Fruit fly (Drosophila melanogaster): Measurements from ENCODE around the gene CG11555.
A peak's percentile ranks its signal among the peaks of the same experiment; 100 is the strongest.

The CG11555 gene

DNA sequence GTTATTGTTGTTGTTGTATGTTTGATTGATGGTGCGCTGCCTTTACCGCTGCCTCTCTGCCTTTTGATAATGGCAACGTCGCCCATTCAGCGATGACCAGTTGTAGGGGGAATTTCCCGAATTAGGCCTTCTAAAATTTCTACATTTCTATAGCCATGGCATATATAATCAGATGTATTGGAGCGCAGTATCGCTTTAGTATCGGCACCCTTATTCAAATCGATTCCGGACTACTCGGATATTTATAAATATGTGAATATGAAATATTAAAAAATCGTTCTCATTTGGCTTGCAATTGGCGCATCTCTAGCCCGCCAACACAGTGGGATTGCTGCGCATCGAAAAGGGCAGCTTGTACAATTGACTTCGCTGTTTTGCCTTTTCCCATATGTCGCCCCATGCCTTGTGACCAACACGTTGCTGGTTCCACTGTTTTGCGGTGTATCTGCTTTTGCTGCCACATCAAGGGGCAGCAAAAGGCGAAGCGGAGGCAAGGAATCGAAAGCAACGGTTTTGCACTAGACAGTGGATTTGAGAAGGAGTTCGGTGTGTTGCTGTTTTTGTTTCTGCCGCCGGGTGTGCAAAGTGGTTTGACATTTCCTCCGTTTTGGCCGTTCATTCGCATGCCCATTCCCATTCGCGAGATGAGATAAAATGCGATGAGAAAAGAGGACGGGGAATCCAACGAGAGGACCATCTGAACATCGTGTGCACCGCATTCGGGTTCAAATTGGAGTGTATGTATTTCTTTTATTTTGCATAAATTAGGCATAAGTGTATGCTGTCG lies 48.8 kb upstream of the CG11555 start (continued):
- TF ChIP-seq Trl (optimal IDR thresholded peaks at IDR 0.05) (no peak), Trl (GFP tag; optimal IDR thresholded peaks at IDR 0.05) (no peak), nerfin-1 (tag; optimal IDR thresholded peaks at IDR 0.05) (peak; percentile 17), Mad (GFP tag; optimal IDR thresholded peaks at IDR 0.05) (peak; percentile 64), CG4730 (GFP tag; IDR thresholded peaks at IDR 0.05) (peak; percentile 28; the same call in 1 of the 2 replicates), Lim3 (GFP tag; IDR thresholded peaks at IDR 0.05) (no peak), crc (GFP tag; optimal IDR thresholded peaks at IDR 0.05) (peak; percentile 1), CG18599 (GFP tag; optimal IDR thresholded peaks at IDR 0.05) (peak; percentile 79), CG10959 (GFP tag; IDR thresholded peaks at IDR 0.05) (0 out of 2 replicates have a peak, but pooled peaks have one; percentile 21), Nf-YB (GFP tag; optimal IDR thresholded peaks at IDR 0.05) (no peak), HLHmδ (GFP tag; optimal IDR thresholded peaks at IDR 0.05) (no peak), CG11696 (GFP tag; IDR thresholded peaks at IDR 0.05) (no peak), CG31441 (GFP tag; IDR thresholded peaks at IDR 0.05) (no peak), wek (GFP tag; optimal IDR thresholded peaks at IDR 0.05) (peak; percentile 12), fd64A (GFP tag; optimal IDR thresholded peaks at IDR 0.05) (no peak), ftz-f1 (GFP tag; optimal IDR thresholded peaks at IDR 0.05) (no peak), sna (GFP tag; IDR thresholded peaks at IDR 0.05; ENCODE audit: partially characterized antibody) (no peak), tll (GFP tag; optimal IDR thresholded peaks at IDR 0.05) (no peak), ranshi (GFP tag; IDR thresholded peaks at IDR 0.05) (no peak; the same call in 1 of the 2 replicates), Stat92E (GFP tag; optimal IDR thresholded peaks at IDR 0.05) (no peak), CG32767 (GFP tag; IDR thresholded peaks at IDR 0.05) (peak; percentile 56), hth (optimal IDR thresholded peaks at IDR 0.05) (no peak), CG31388 (GFP tag; optimal IDR thresholded peaks at IDR 0.05) (no peak), nom (GFP tag; optimal IDR thresholded peaks at IDR 0.05) (peak; percentile 85), Aef1 (GFP tag; IDR thresholded peaks at IDR 0.05) (peak; percentile 61), CG30403 (GFP tag; optimal IDR thresholded peaks at IDR 0.05) (peak; percentile 74), eyg (GFP tag; optimal IDR thresholded peaks at IDR 0.05) (peak; percentile 35), CG8765 (GFP tag; IDR thresholded peaks at IDR 0.05) (no peak), CG2202 (tag; optimal IDR thresholded peaks at IDR 0.05) (peak; percentile 36), Optix (GFP tag; IDR thresholded peaks at IDR 0.05) (no peak), CG4282 (GFP tag; optimal IDR thresholded peaks at IDR 0.05) (peak; percentile 37), CG4424 (GFP tag; optimal IDR thresholded peaks at IDR 0.05) (peak; percentile 51), kah (GFP tag; optimal IDR thresholded peaks at IDR 0.05) (peak; percentile 18), hkb (optimal IDR thresholded peaks at IDR 0.05) (no peak), hkb (GFP tag; IDR thresholded peaks at IDR 0.05) (peak; percentile 19; the same call in 1 of the 2 replicates), CG4328 (GFP tag; optimal IDR thresholded peaks at IDR 0.05) (no peak), CG13287 (GFP tag; IDR thresholded peaks at IDR 0.05; ENCODE audit: partially characterized antibody) (no peak), Deaf1 (tag; optimal IDR thresholded peaks at IDR 0.05) (peak; percentile 77), CG12942 (GFP tag; optimal IDR thresholded peaks at IDR 0.05) (peak; percentile 25), maf-S (GFP tag; optimal IDR thresholded peaks at IDR 0.05) (no peak), CG6272 (GFP tag; IDR thresholded peaks at IDR 0.05) (peak; percentile 37; the same call in 1 of the 2 replicates), ken (GFP tag; IDR thresholded peaks at IDR 0.05) (peak; percentile 58; the same call in 1 of the 3 replicates), Adf1 (GFP tag; IDR thresholded peaks at IDR 0.05) (peak; percentile 51), exex (tag; optimal IDR thresholded peaks at IDR 0.05) (peak; percentile 26), CG10654 (GFP tag; optimal IDR thresholded peaks at IDR 0.05) (peak; percentile 1), CG10543 (GFP tag; optimal IDR thresholded peaks at IDR 0.05) (no peak), Oli (tag; optimal IDR thresholded peaks at IDR 0.05) (peak; percentile 68), Jarid2 (GFP tag; optimal IDR thresholded peaks at IDR 0.05) (no peak), CG15479 (GFP tag; optimal IDR thresholded peaks at IDR 0.05) (peak; percentile 49), CG31224 (GFP tag; IDR thresholded peaks at IDR 0.05) (0 out of 2 replicates have a peak, but pooled peaks have one; percentile 14)
